Fruit fly (Drosophila melanogaster) whole organism, embryonic: ENCODE results near the gene CG43799.

Experiments used
- ATbp ChIP-seq: fragments of 200-800 bp; sonication (Bioruptor generic); optimal IDR thresholded peaks from 2 replicates; lab custom pipeline; 2017; ENCODE audit warnings: missing biosample characterization, mild to moderate bottlenecking, missing genetic modification characterization, missing genetic modification reagents
- Blimp-1 ChIP-seq: fragments of 200-800 bp; sonication (Bioruptor generic); optimal IDR thresholded peaks from 3 replicates; lab custom pipeline; 2018; ENCODE audit warnings: missing biosample characterization, missing genetic modification characterization, mild to moderate bottlenecking, moderate library complexity, missing genetic modification reagents
- BtbVII ChIP-seq: fragments of 200-800 bp; sonication (Bioruptor generic); optimal IDR thresholded peaks from 3 replicates; lab custom pipeline; 2017; ENCODE audit warnings: missing biosample characterization, mild to moderate bottlenecking, missing genetic modification characterization
- CG1024 ChIP-seq: fragments of 200-800 bp; sonication (Bioruptor generic); IDR thresholded peaks from 2 replicates; pipeline ENCODE4 v1.3.6; 2022; ENCODE audit warnings: missing biosample characterization, missing genetic modification characterization
- CG10274 ChIP-seq: fragments of 200-800 bp; sonication (Bioruptor generic); optimal IDR thresholded peaks from 3 replicates; lab custom pipeline; 2017; ENCODE audit warnings: missing biosample characterization, mild to moderate bottlenecking, missing genetic modification characterization
- CG10979 ChIP-seq: fragments of 200-800 bp; sonication (Bioruptor generic); optimal IDR thresholded peaks from 2 replicates; lab custom pipeline; 2018; ENCODE audit warnings: missing biosample characterization, mild to moderate bottlenecking, missing genetic modification characterization, moderate library complexity
- CG12104 ChIP-seq: fragments of 200-800 bp; sonication (Bioruptor generic); optimal IDR thresholded peaks from 3 replicates; lab custom pipeline; 2016; ENCODE audit warnings: missing biosample characterization, missing genetic modification characterization
- CG13424 ChIP-seq: fragments of 200-800 bp; sonication (Bioruptor generic); optimal IDR thresholded peaks from 2 replicates; lab custom pipeline; 2019; ENCODE audit warnings: missing biosample characterization, mild to moderate bottlenecking, missing genetic modification characterization, moderate library complexity
- CG1529 ChIP-seq: fragments of 200-800 bp; sonication (Bioruptor generic); optimal IDR thresholded peaks from 3 replicates; lab custom pipeline; 2018; ENCODE audit warnings: missing biosample characterization, missing genetic modification characterization
- CG1603 ChIP-seq: fragments of 200-800 bp; sonication (Bioruptor generic); optimal IDR thresholded peaks from 2 replicates; lab custom pipeline; 2019; ENCODE audit warnings: missing biosample characterization, mild to moderate bottlenecking, missing genetic modification characterization, moderate library complexity
- CG17186 ChIP-seq: fragments of 200-800 bp; sonication (Bioruptor generic); optimal IDR thresholded peaks from 3 replicates; lab custom pipeline; 2017; ENCODE audit warnings: missing biosample characterization, missing genetic modification reagents, missing genetic modification characterization
- CG17361 ChIP-seq: fragments of 200-800 bp; sonication (Bioruptor generic); IDR thresholded peaks from 3 replicates; pipeline ENCODE4 v1.3.6; 2022; ENCODE audit warnings: missing biosample characterization, missing genetic modification characterization
- CG30431 ChIP-seq: fragments of 200-800 bp; sonication (Bioruptor generic); optimal IDR thresholded peaks from 2 replicates; lab custom pipeline; 2017; ENCODE audit warnings: missing biosample characterization, missing genetic modification characterization
- CG3995 ChIP-seq: fragments of 200-800 bp; sonication (Bioruptor generic); optimal IDR thresholded peaks from 3 replicates; lab custom pipeline; 2016; ENCODE audit warnings: missing biosample characterization, missing genetic modification characterization
- CG4282 ChIP-seq: fragments of 200-800 bp; sonication (Bioruptor generic); optimal IDR thresholded peaks from 2 replicates; lab custom pipeline; 2016; ENCODE audit warnings: missing biosample characterization, missing genetic modification characterization
- CG4730 ChIP-seq: fragments of 200-800 bp; sonication (Bioruptor generic); IDR thresholded peaks from 2 replicates; pipeline ENCODE4 v1.3.6; 2022; ENCODE audit warnings: missing biosample characterization, missing genetic modification characterization
- CG6654 ChIP-seq: fragments of 200-800 bp; sonication (Bioruptor generic); optimal IDR thresholded peaks from 2 replicates; lab custom pipeline; 2017; ENCODE audit warnings: missing biosample characterization, mild to moderate bottlenecking, missing genetic modification characterization
- CG6689 ChIP-seq: fragments of 200-800 bp; sonication (Bioruptor generic); IDR thresholded peaks from 2 replicates; pipeline ENCODE4 v1.3.6; 2022; ENCODE audit warnings: missing biosample characterization, missing genetic modification characterization
- CG6813 ChIP-seq: fragments of 200-800 bp; sonication (Bioruptor generic); optimal IDR thresholded peaks from 2 replicates; lab custom pipeline; 2017; ENCODE audit warnings: missing biosample characterization, missing genetic modification characterization, mild to moderate bottlenecking, moderate library complexity, missing genetic modification reagents
- CG9437 ChIP-seq: fragments of 200-800 bp; sonication (Bioruptor generic); optimal IDR thresholded peaks from 2 replicates; lab custom pipeline; 2018; ENCODE audit warnings: missing biosample characterization, mild to moderate bottlenecking, missing genetic modification characterization
- CG9797 ChIP-seq: fragments of 200-800 bp; sonication (Bioruptor generic); optimal IDR thresholded peaks from 3 replicates; lab custom pipeline; 2018; ENCODE audit warnings: missing biosample characterization, mild to moderate bottlenecking, missing genetic modification characterization
- CkIIα-i1 ChIP-seq: fragments of 200-800 bp; sonication (Bioruptor generic); IDR thresholded peaks from 2 replicates; pipeline ENCODE4 v1.3.6; 2022; ENCODE audit warnings: missing biosample characterization, missing genetic modification characterization
- E2f1 ChIP-seq: fragments of 200-800 bp; sonication (Bioruptor generic); IDR thresholded peaks from 2 replicates; pipeline ENCODE4 v1.3.6; 2022; ENCODE audit warnings: missing biosample characterization, missing genetic modification characterization
- HLHmδ ChIP-seq: fragments of 200-800 bp; sonication (Bioruptor generic); optimal IDR thresholded peaks from 2 replicates; lab custom pipeline; 2018; ENCODE audit warnings: missing biosample characterization, mild to moderate bottlenecking, missing genetic modification characterization, moderate library complexity
- HmgZ ChIP-seq: fragments of 200-800 bp; sonication (Bioruptor generic); optimal IDR thresholded peaks from 2 replicates; lab custom pipeline; 2018; ENCODE audit warnings: missing biosample characterization, mild to moderate bottlenecking, missing genetic modification characterization
- Lpt ChIP-seq: fragments of >200 bp; optimal IDR thresholded peaks from 2 replicates; lab custom pipeline; 2018; ENCODE audit warnings: missing biosample characterization, missing genetic modification characterization
- MTF-1 ChIP-seq: fragments of 200-800 bp; sonication (Bioruptor generic); optimal IDR thresholded peaks from 2 replicates; lab custom pipeline; 2018; ENCODE audit warnings: missing biosample characterization, mild to moderate bottlenecking, missing genetic modification characterization, borderline replicate concordance
- Meics ChIP-seq: fragments of 200-800 bp; sonication (Bioruptor generic); optimal IDR thresholded peaks from 2 replicates; lab custom pipeline; 2017; ENCODE audit warnings: missing biosample characterization, mild to moderate bottlenecking, missing genetic modification characterization
- Mes4 ChIP-seq: fragments of 200-800 bp; sonication (Bioruptor generic); optimal IDR thresholded peaks from 2 replicates; lab custom pipeline; 2016; ENCODE audit warnings: missing biosample characterization, missing genetic modification characterization
- Neu2 ChIP-seq: fragments of 200-800 bp; sonication (Bioruptor generic); optimal IDR thresholded peaks from 3 replicates; lab custom pipeline; 2016; ENCODE audit warnings: missing biosample characterization, missing genetic modification characterization, borderline replicate concordance
- NfI ChIP-seq: fragments of 200-800 bp; sonication (Bioruptor generic); optimal IDR thresholded peaks from 3 replicates; lab custom pipeline; 2018; ENCODE audit warnings: missing biosample characterization, mild to moderate bottlenecking, missing genetic modification characterization, moderate library complexity
- Sox102F ChIP-seq: fragments of 200-800 bp; sonication (Bioruptor generic); optimal IDR thresholded peaks from 2 replicates; lab custom pipeline; 2018; ENCODE audit warnings: missing biosample characterization, mild to moderate bottlenecking, missing genetic modification characterization, moderate library complexity
- Spps ChIP-seq: fragments of 200-800 bp; sonication (Bioruptor generic); optimal IDR thresholded peaks from 2 replicates; lab custom pipeline; 2018; ENCODE audit warnings: missing biosample characterization, mild to moderate bottlenecking, missing genetic modification characterization
- Taf1 ChIP-seq: fragments of 200-800 bp; sonication (Bioruptor generic); IDR thresholded peaks from 2 replicates; pipeline ENCODE4 v1.3.6; 2022; ENCODE audit warnings: missing biosample characterization, missing genetic modification characterization
- Usf ChIP-seq: fragments of 200-800 bp; sonication (Bioruptor generic); optimal IDR thresholded peaks from 2 replicates; lab custom pipeline; 2017; ENCODE audit warnings: missing genotype, missing biosample characterization, missing genetic modification characterization
- Vsx1 ChIP-seq: fragments of 200-800 bp; sonication (Bioruptor generic); optimal IDR thresholded peaks from 2 replicates; lab custom pipeline; 2017; ENCODE audit warnings: missing biosample characterization, mild to moderate bottlenecking, missing genetic modification characterization, missing genetic modification reagents
- ara ChIP-seq: fragments of 200-800 bp; sonication (Bioruptor generic); IDR thresholded peaks from 2 replicates; pipeline ENCODE4 v1.3.6; 2022; ENCODE audit warnings: missing biosample characterization, missing genetic modification characterization
- cas ChIP-seq: fragments of 200-800 bp; sonication (Bioruptor generic); IDR thresholded peaks from 2 replicates; pipeline ENCODE4 v1.3.6; 2022; ENCODE audit warnings: missing biosample characterization, missing genetic modification characterization
- dmrt99B ChIP-seq: fragments of 200-800 bp; sonication (Bioruptor generic); optimal IDR thresholded peaks from 2 replicates; lab custom pipeline; 2018; ENCODE audit warnings: missing biosample characterization, mild to moderate bottlenecking, missing genetic modification characterization, moderate library complexity
- eve ChIP-seq, 2 experiments: fragments of >200 bp; optimal IDR thresholded peaks; 2 replicates each; lab custom pipeline; 2017; ENCODE audit warnings: missing biosample characterization in 2 of 2, missing genetic modification characterization in 2 of 2
- ewg ChIP-seq: fragments of 200-800 bp; sonication (Bioruptor generic); optimal IDR thresholded peaks from 3 replicates; lab custom pipeline; 2017; ENCODE audit warnings: mild to moderate bottlenecking, missing biosample characterization, missing genetic modification reagents, missing genetic modification characterization
- gt ChIP-seq: fragments of 200-800 bp; sonication (Bioruptor generic); IDR thresholded peaks from 2 replicates; pipeline ENCODE4 v1.3.6; 2022; ENCODE audit warnings: missing biosample characterization, missing genetic modification characterization
- ken ChIP-seq: fragments of 200-800 bp; sonication (Bioruptor generic); IDR thresholded peaks from 3 replicates; pipeline ENCODE4 v1.3.6; 2022; ENCODE audit warnings: missing biosample characterization, missing genetic modification characterization
- pita ChIP-seq: fragments of 200-800 bp; sonication (Bioruptor generic); optimal IDR thresholded peaks from 2 replicates; lab custom pipeline; 2017; ENCODE audit warnings: missing biosample characterization, mild to moderate bottlenecking, missing genetic modification characterization
- sc ChIP-seq, 3 experiments: fragments of >200 bp in 2 of 3; fragments of 200-800 bp in 1 of 3; sonication (Bioruptor generic) in 1 of 3; optimal IDR thresholded peaks; 2 replicates in 2 of 3; 3 replicates in 1 of 3; lab custom pipeline; 2017; ENCODE audit warnings: mild to moderate bottlenecking in 1 of 3, missing biosample characterization in 1 of 3, missing genetic modification characterization in 1 of 3, missing genetic modification reagents in 1 of 3
- schlank ChIP-seq: fragments of 200-800 bp; sonication (Bioruptor generic); optimal IDR thresholded peaks from 2 replicates; lab custom pipeline; 2018; ENCODE audit warnings: missing biosample characterization, mild to moderate bottlenecking, missing genetic modification characterization
- sens ChIP-seq: fragments of 200-800 bp; sonication (Bioruptor generic); peaks from one replicate; lab custom pipeline; 2016; ENCODE audit warnings: missing biosample characterization, missing genetic modification characterization
- sug ChIP-seq: fragments of 200-800 bp; optimal IDR thresholded peaks from 2 replicates; lab custom pipeline; 2019; ENCODE audit warnings: missing biosample characterization, mild to moderate bottlenecking, missing genetic modification characterization, moderate library complexity
- tll ChIP-seq, 2 experiments: fragments of 200-800 bp in 1 of 2; fragments of >200 bp in 1 of 2; sonication (Bioruptor generic) in 1 of 2; optimal IDR thresholded peaks; 2 replicates each; lab custom pipeline; 2017 to 2019; ENCODE audit warnings: missing biosample characterization in 2 of 2, missing genetic modification characterization in 2 of 2, mild to moderate bottlenecking in 1 of 2, moderate library complexity in 1 of 2
- trem ChIP-seq: fragments of 200-800 bp; optimal IDR thresholded peaks from 3 replicates; lab custom pipeline; 2019; ENCODE audit warnings: missing biosample characterization, mild to moderate bottlenecking, missing genetic modification characterization, moderate library complexity

Gene CG43799

dm6 chr2L:7260251-7260650, 32.7 kb downstream of the CG43799 start (continued):
- TF ChIP-seq sc (optimal IDR thresholded peaks at IDR 0.05; lab: Kevin White, UChicago) (no peak), sc (GFP tag; optimal IDR thresholded peaks at IDR 0.05; lab: Kevin White, UChicago) (no peak), CG1529 (GFP tag; lab: Kevin White, UChicago) (peak; percentile 8), Meics (no peak), trem (no peak), NfI (GFP tag; lab: Kevin White, UChicago) (no peak), cas (GFP tag; lab: Robert Waterston, UW) (no peak), ken (GFP tag; lab: Robert Waterston, UW) (no peak), CkIIα-i1 (GFP tag; lab: Robert Waterston, UW) (no peak), HmgZ (tag; lab: Kevin White, UChicago) (no peak), MTF-1 (no peak), schlank (no peak), CG30431 (GFP tag; lab: Kevin White, UChicago) (no peak), CG9797 (GFP tag; lab: Kevin White, UChicago) (no peak), CG17361 (GFP tag; lab: Robert Waterston, UW) (no peak), Neu2 (GFP tag; lab: Kevin White, UChicago) (no peak), Blimp-1 (GFP tag; lab: Kevin White, UChicago) (peak; percentile 11), CG6654 (GFP tag; lab: Kevin White, UChicago) (no peak), BtbVII (GFP tag; lab: Kevin White, UChicago) (no peak), CG10979 (peak; percentile 7), Taf1 (GFP tag; lab: Robert Waterston, UW) (no peak), tll (GFP tag; optimal IDR thresholded peaks at IDR 0.05; lab: Kevin White, UChicago) (no peak), E2f1 (0 out of 2 replicates have a peak, but pooled peaks have one; percentile 13), Sox102F (GFP tag; lab: Kevin White, UChicago) (peak; percentile 7), CG1024 (GFP tag; lab: Robert Waterston, UW) (no peak), CG6813 (GFP tag; lab: Kevin White, UChicago) (no peak), CG4282 (GFP tag; lab: Kevin White, UChicago) (no peak), ewg (GFP tag; lab: Kevin White, UChicago) (no peak), sens (peak; percentile 79), gt (GFP tag; lab: Robert Waterston, UW) (no peak), CG3995 (GFP tag; lab: Kevin White, UChicago) (no peak), HLHmδ (no peak), eve (GFP tag; optimal IDR thresholded peaks at IDR 0.05; lab: Kevin White, UChicago) (no peak)

- peak; percentile 56; the same call in 1 of the 2 replicates for TF ChIP-seq ara (GFP tag; lab: Robert Waterston, UW)
- peak; percentile 24 for TF ChIP-seq Mes4 (GFP tag; lab: Kevin White, UChicago)
- TF ChIP-seq sug (tag; lab: Kevin White, UChicago), result no peak
- peak; percentile 69 for TF ChIP-seq dmrt99B
- TF ChIP-seq CG1603 (tag; lab: Kevin White, UChicago), result peak; percentile 82
- TF ChIP-seq ATbp (GFP tag; lab: Kevin White, UChicago), result peak; percentile 73
- TF ChIP-seq CG12104 (GFP tag; lab: Kevin White, UChicago), result no peak
- TF ChIP-seq E2f1, result 0 out of 2 replicates have a peak, but pooled peaks have one; percentile 7
- no peak for TF ChIP-seq CG10274
- no peak for TF ChIP-seq Lpt
- TF ChIP-seq CkIIα-i1 (GFP tag; lab: Robert Waterston, UW), result no peak
- no peak for TF ChIP-seq CG4730
- TF ChIP-seq CG13424, result peak; percentile 62
- peak; percentile 37 for TF ChIP-seq Spps
- TF ChIP-seq MTF-1, result no peak
- no peak for TF ChIP-seq Usf (GFP tag; lab: Kevin White, UChicago)
- TF ChIP-seq pita (GFP tag; lab: Kevin White, UChicago), result no peak
- peak; percentile 13 for TF ChIP-seq CG9437
- TF ChIP-seq Vsx1 (GFP tag; lab: Kevin White, UChicago), result no peak
- no peak for TF ChIP-seq CG17186 (GFP tag; lab: Kevin White, UChicago)
- no peak for TF ChIP-seq HLHmδ
- TF ChIP-seq CG6689 (GFP tag; lab: Robert Waterston, UW), result peak; percentile 55; the same call in 1 of the 2 replicates
These were observed 34.5 kb downstream of the CG43799 start for dm6 chr2L:7261989-7262388.
